Worm (Caenorhabditis elegans): ENCODE results near the gene lgc-6.

- TF ChIP-seq nhr-232 (tag; optimal IDR thresholded peaks at IDR 0.05): no peak
- TF ChIP-seq odd-2 (tag; optimal IDR thresholded peaks at IDR 0.05): no peak
- no peak for TF ChIP-seq pros-1 (tag; optimal IDR thresholded peaks at IDR 0.05)
- TF ChIP-seq mec-3 (tag; optimal IDR thresholded peaks at IDR 0.05; ENCODE audit: borderline replicate concordance): no peak
- TF ChIP-seq pqm-1 (tag; optimal IDR thresholded peaks at IDR 0.05): no peak
- no peak for TF ChIP-seq sox-2 (GFP tag; IDR thresholded peaks at IDR 0.05)
- TF ChIP-seq ceh-2 (tag; optimal IDR thresholded peaks at IDR 0.05): no peak
- no peak for TF ChIP-seq fkh-10 (GFP tag; optimal IDR thresholded peaks at IDR 0.05)
- no peak for TF ChIP-seq ceh-31 (tag; optimal IDR thresholded peaks at IDR 0.05)
Measured at ce11 chrIV:8382695-8383094, 43.0 kb downstream of the lgc-6 start, which contains the start of gene D2096.9.
